Fruit fly (Drosophila melanogaster) whole organism, pupa: Measurements from ENCODE around the gene CG14309.

ENCODE experiments used
- CG34367 ChIP-seq: fragments of 200-800 bp; sonication (Bioruptor generic); optimal IDR thresholded peaks from 2 replicates; lab custom pipeline; 2018; ENCODE audit warnings: missing biosample characterization, mild to moderate bottlenecking, missing genetic modification characterization
- fd96Ca ChIP-seq: fragments of 200-800 bp; sonication (Bioruptor generic); IDR thresholded peaks from 3 replicates; pipeline ENCODE4 v1.3.6; 2022; ENCODE audit warnings: missing biosample characterization, missing genetic modification characterization

- TF ChIP-seq CG34367 (tag; lab: Kevin White, UChicago) = no peak
- no peak; the same call in 2 of the 3 replicates for TF ChIP-seq fd96Ca
Observed at dm6 chr3R:18412279-18413214, 27.7 kb upstream of the CG14309 start, which contains the start of gene CG31122.
